Worm (Caenorhabditis elegans): Measurements from ENCODE around the gene let-756.

DNA sequence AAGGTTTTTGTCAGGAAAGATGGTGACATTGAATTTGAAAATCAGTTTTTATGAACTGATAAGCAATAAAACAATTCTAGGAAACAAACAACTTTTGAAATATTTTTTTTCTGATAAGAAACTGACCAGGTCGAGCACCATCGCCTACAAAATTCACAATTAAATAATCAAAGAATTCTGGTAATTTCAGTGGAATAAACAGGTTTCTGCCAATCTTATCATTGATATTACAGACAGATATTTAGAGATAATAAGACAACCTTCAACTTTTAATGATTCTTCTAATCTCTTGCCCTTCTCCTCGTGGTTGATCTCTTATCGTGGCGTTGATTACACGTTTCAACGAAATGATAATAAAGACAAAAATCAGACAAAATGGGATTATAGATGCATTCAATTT, 10.5 kb upstream of the let-756 start:
- TF ChIP-seq nhr-28 (tag; optimal IDR thresholded peaks at IDR 0.05) (peak; percentile 59), unc-39 (tag; optimal IDR thresholded peaks at IDR 0.05) (no peak), snpc-4 (tag; optimal IDR thresholded peaks at IDR 0.05) (no peak), aly-2 (tag; optimal IDR thresholded peaks at IDR 0.05) (no peak), dve-1 (tag; optimal IDR thresholded peaks at IDR 0.05; ENCODE audit: insufficient read depth) (peak; percentile 78), rbr-2 (tag; optimal IDR thresholded peaks at IDR 0.05) (no peak), tag-97 (GFP tag; IDR thresholded peaks at IDR 0.05) (no peak)
